Fruit fly (Drosophila melanogaster): ENCODE measurements around the gene ACXD.
A peak's percentile ranks its signal among the peaks of the same experiment; 100 is the strongest.

ACXD gene

DNA sequence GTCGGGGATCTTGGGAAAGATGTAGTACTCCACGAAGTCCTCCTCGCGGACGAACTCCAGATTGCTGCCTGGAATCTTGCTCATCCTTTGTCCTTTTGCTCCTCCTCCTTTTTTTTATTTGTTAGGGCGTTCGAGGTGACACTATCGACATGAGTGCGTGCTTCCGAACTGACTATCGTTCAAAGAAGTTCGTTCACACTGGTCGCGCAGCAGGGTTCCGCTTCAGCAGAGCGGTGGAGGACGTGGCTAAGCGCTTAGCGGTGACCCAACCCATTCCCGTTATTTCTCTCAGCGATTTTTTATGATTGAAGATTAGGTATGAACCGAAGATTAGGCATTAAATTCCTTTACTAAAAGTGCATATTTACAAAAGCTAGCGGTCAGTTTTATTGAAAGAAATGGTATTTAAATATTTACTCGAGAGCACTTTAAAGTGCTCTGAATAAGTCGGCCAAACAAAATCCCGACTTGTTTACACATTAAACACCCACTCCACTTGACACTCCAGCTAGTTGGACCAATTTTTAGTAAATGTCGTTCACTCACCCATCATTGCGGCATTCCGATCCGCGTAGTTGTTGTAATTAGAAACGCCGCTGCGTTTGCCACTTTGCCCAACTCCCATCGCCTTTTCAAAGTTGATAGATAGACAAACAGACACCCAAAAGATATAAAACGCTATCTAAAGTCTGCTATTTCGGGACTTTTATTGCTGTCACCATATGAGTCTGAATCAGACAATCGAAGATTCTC is 28.5 kb downstream of the ACXD start, which contains the start of the genes ecd and CG13806 (continued):
- peak; percentile 53 for TF ChIP-seq maf-S (GFP tag; optimal IDR thresholded peaks at IDR 0.05)
- peak; percentile 59 for TF ChIP-seq dm (GFP tag; optimal IDR thresholded peaks at IDR 0.05)
- no peak for TF ChIP-seq gcm (GFP tag; optimal IDR thresholded peaks at IDR 0.05)
- TF ChIP-seq CG7271 (tag; optimal IDR thresholded peaks at IDR 0.05), result no peak
- no peak for TF ChIP-seq NC2α (GFP tag; optimal IDR thresholded peaks at IDR 0.05)
- TF ChIP-seq ftz-f1 (GFP tag; optimal IDR thresholded peaks at IDR 0.05), result peak; percentile 40
- peak; percentile 37 for TF ChIP-seq luna (GFP tag; optimal IDR thresholded peaks at IDR 0.05)
- no peak for TF ChIP-seq jing (GFP tag; optimal IDR thresholded peaks at IDR 0.05)
- TF ChIP-seq HLHmδ (GFP tag; optimal IDR thresholded peaks at IDR 0.05), result peak; percentile 33
- peak; percentile 71 for TF ChIP-seq sob (GFP tag; IDR thresholded peaks at IDR 0.05)
- peak; percentile 57 for TF ChIP-seq CG4424 (GFP tag; optimal IDR thresholded peaks at IDR 0.05)
- no peak for TF ChIP-seq lov (optimal IDR thresholded peaks at IDR 0.05)
- TF ChIP-seq lov (GFP tag; IDR thresholded peaks at IDR 0.05), result no peak
- no peak for TF ChIP-seq Poxn (GFP tag; IDR thresholded peaks at IDR 0.05)
- TF ChIP-seq Oli (tag; optimal IDR thresholded peaks at IDR 0.05), result no peak
- TF ChIP-seq CG7372 (GFP tag; IDR thresholded peaks at IDR 0.05), result no peak
- TF ChIP-seq CG4282 (GFP tag; optimal IDR thresholded peaks at IDR 0.05), result no peak
- TF ChIP-seq CG10543 (GFP tag; optimal IDR thresholded peaks at IDR 0.05), result no peak
- no peak for TF ChIP-seq CG18619 (GFP tag; optimal IDR thresholded peaks at IDR 0.05)
- TF ChIP-seq peb (GFP tag; IDR thresholded peaks at IDR 0.05), result no peak
- TF ChIP-seq CG31441 (GFP tag; IDR thresholded peaks at IDR 0.05), result peak; percentile 34; the same call in 1 of the 2 replicates
- peak; percentile 14 for TF ChIP-seq trh (GFP tag; optimal IDR thresholded peaks at IDR 0.05)
- no peak for TF ChIP-seq CG8359 (GFP tag; optimal IDR thresholded peaks at IDR 0.05; ENCODE audit: borderline replicate concordance)
- TF ChIP-seq Deaf1 (tag; optimal IDR thresholded peaks at IDR 0.05), result no peak
- no peak for TF ChIP-seq corto (GFP tag; optimal IDR thresholded peaks at IDR 0.05)
- no peak for TF ChIP-seq Lpt (GFP tag; optimal IDR thresholded peaks at IDR 0.05)
- no peak for TF ChIP-seq CG32772 (GFP tag; IDR thresholded peaks at IDR 0.05)
- no peak for TF ChIP-seq tap (tag; optimal IDR thresholded peaks at IDR 0.05)
- no peak for TF ChIP-seq slou (GFP tag; optimal IDR thresholded peaks at IDR 0.05)
- TF ChIP-seq grau (tag; optimal IDR thresholded peaks at IDR 0.05), result no peak
- peak; percentile 12 for TF ChIP-seq CG11398 (GFP tag; optimal IDR thresholded peaks at IDR 0.05)
- no peak for TF ChIP-seq exex (tag; optimal IDR thresholded peaks at IDR 0.05)
- peak; percentile 49 for TF ChIP-seq Dref (GFP tag; IDR thresholded peaks at IDR 0.05)
- TF ChIP-seq CG7963 (GFP tag; IDR thresholded peaks at IDR 0.05; ENCODE audit: partially characterized antibody), result peak; percentile 93
- peak; percentile 52 for TF ChIP-seq Camta (GFP tag; optimal IDR thresholded peaks at IDR 0.05)
- no peak for TF ChIP-seq Meics (GFP tag; optimal IDR thresholded peaks at IDR 0.05)
- TF ChIP-seq cas (GFP tag; IDR thresholded peaks at IDR 0.05), result no peak; the same call in 1 of the 2 replicates
- no peak for TF ChIP-seq CG6854 (GFP tag; optimal IDR thresholded peaks at IDR 0.05)
- TF ChIP-seq CG17568 (GFP tag; optimal IDR thresholded peaks at IDR 0.05), result no peak
- TF ChIP-seq vfl (GFP tag; optimal IDR thresholded peaks at IDR 0.05), result peak; percentile 39
- no peak for TF ChIP-seq BtbVII (GFP tag; optimal IDR thresholded peaks at IDR 0.05)
- peak; percentile 66 for TF ChIP-seq mam (GFP tag; optimal IDR thresholded peaks at IDR 0.05)
- peak; percentile 12 for TF ChIP-seq Six4 (GFP tag; optimal IDR thresholded peaks at IDR 0.05)
- no peak for TF ChIP-seq sd (tag; optimal IDR thresholded peaks at IDR 0.05)
- no peak for TF ChIP-seq CG4328 (GFP tag; optimal IDR thresholded peaks at IDR 0.05)
- TF ChIP-seq Eip74EF (GFP tag; optimal IDR thresholded peaks at IDR 0.05), result no peak
- peak; percentile 49 for TF ChIP-seq Hsf (GFP tag; optimal IDR thresholded peaks at IDR 0.05)
- TF ChIP-seq CG11504 (tag; optimal IDR thresholded peaks at IDR 0.05), result no peak
- TF ChIP-seq fd96Cb (tag; optimal IDR thresholded peaks at IDR 0.05), result no peak
- TF ChIP-seq hkb (optimal IDR thresholded peaks at IDR 0.05), result peak; percentile 76
- no peak for TF ChIP-seq hkb (GFP tag; IDR thresholded peaks at IDR 0.05)
